Fruit fly (Drosophila melanogaster): ENCODE measurements around the gene klu.

klu gene

dm6 chr3L:10942541-10942940 is 66.4 kb downstream of the klu start (continued):
- TF ChIP-seq Lpt (GFP tag; optimal IDR thresholded peaks at IDR 0.05): no peak
- peak; percentile 51 to 64 for TF ChIP-seq ss (GFP tag; optimal IDR thresholded peaks at IDR 0.05)
- no peak for TF ChIP-seq Gug (GFP tag; IDR thresholded peaks at IDR 0.05)
- TF ChIP-seq CG31627 (GFP tag; optimal IDR thresholded peaks at IDR 0.05): no peak
- TF ChIP-seq CG6163 (GFP tag; IDR thresholded peaks at IDR 0.05): no peak
- TF ChIP-seq Ets96B (tag; optimal IDR thresholded peaks at IDR 0.05): peak; percentile 60
- no peak for TF ChIP-seq CG7368 (GFP tag; optimal IDR thresholded peaks at IDR 0.05)
- no peak for TF ChIP-seq Sox15 (GFP tag; optimal IDR thresholded peaks at IDR 0.05)
- no peak for TF ChIP-seq eg (GFP tag; IDR thresholded peaks at IDR 0.05)
- no peak for TF ChIP-seq fkh (GFP tag; optimal IDR thresholded peaks at IDR 0.05)
- no peak for TF ChIP-seq Met (GFP tag; optimal IDR thresholded peaks at IDR 0.05)
- no peak for TF ChIP-seq CG32006 (GFP tag; optimal IDR thresholded peaks at IDR 0.05)
- TF ChIP-seq Sox102F (GFP tag; optimal IDR thresholded peaks at IDR 0.05): peak; percentile 24
- TF ChIP-seq Hr38 (GFP tag; optimal IDR thresholded peaks at IDR 0.05): no peak
- no peak for TF ChIP-seq vri (GFP tag; optimal IDR thresholded peaks at IDR 0.05)
- no peak for TF ChIP-seq Blimp-1 (GFP tag; optimal IDR thresholded peaks at IDR 0.05)
- no peak for TF ChIP-seq cyc (GFP tag; optimal IDR thresholded peaks at IDR 0.05)
- TF ChIP-seq CG11762 (GFP tag; optimal IDR thresholded peaks at IDR 0.05; ENCODE audit: insufficient read depth): no peak
- no peak for TF ChIP-seq pdm3 (GFP tag; optimal IDR thresholded peaks at IDR 0.05)
- peak; percentile 61 for TF ChIP-seq esn (GFP tag; optimal IDR thresholded peaks at IDR 0.05)
- peak; percentile 62 for TF ChIP-seq CG6808 (GFP tag; optimal IDR thresholded peaks at IDR 0.05)
- peak; percentile 35 for TF ChIP-seq OdsH (GFP tag; optimal IDR thresholded peaks at IDR 0.05)
- TF ChIP-seq CG10669 (GFP tag; optimal IDR thresholded peaks at IDR 0.05): no peak
- TF ChIP-seq Ets21C (GFP tag; optimal IDR thresholded peaks at IDR 0.05): no peak
- TF ChIP-seq CG6854 (GFP tag; optimal IDR thresholded peaks at IDR 0.05): no peak
- TF ChIP-seq topi (GFP tag; optimal IDR thresholded peaks at IDR 0.05): no peak
- peak; percentile 11 for TF ChIP-seq CG3919 (GFP tag; optimal IDR thresholded peaks at IDR 0.05)
- TF ChIP-seq acj6 (GFP tag; optimal IDR thresholded peaks at IDR 0.05): peak; percentile 49
- peak; percentile 68 for TF ChIP-seq CG34406 (GFP tag; optimal IDR thresholded peaks at IDR 0.05)
- TF ChIP-seq CG6792 (GFP tag; optimal IDR thresholded peaks at IDR 0.05): peak; percentile 29
- no peak for TF ChIP-seq Smox (GFP tag; optimal IDR thresholded peaks at IDR 0.05)
- peak; percentile 29 for TF ChIP-seq net (GFP tag; optimal IDR thresholded peaks at IDR 0.05)
- no peak for TF ChIP-seq CG1621 (tag; optimal IDR thresholded peaks at IDR 0.05)
- TF ChIP-seq CG15336 (GFP tag; IDR thresholded peaks at IDR 0.05): no peak
- TF ChIP-seq lz (GFP tag; optimal IDR thresholded peaks at IDR 0.05): no peak
- peak; percentile 70 for TF ChIP-seq CG3032 (tag; optimal IDR thresholded peaks at IDR 0.05)
- TF ChIP-seq CG16779 (tag; optimal IDR thresholded peaks at IDR 0.05): no peak

DNA sequence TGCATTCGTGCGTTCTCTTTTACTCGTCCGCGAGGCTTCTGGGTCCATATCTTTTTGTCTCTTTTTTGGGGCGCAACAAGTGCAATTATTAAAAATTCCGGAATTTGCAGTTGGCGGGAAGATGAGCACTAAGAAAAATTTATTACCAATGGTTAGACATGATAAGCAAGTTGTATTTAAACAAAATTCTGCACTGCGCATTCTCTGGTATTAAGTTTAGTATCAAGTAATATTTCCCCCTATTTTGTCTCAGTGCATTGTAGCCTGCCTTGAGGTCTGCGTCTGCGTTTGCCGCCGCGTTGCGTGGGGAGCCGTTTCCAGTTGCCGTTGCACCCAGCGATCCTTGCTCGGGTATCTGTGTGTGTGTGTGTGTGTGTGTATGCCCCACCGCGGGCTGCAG is 68.7 kb downstream of the klu start:
- TF ChIP-seq CG6163 (GFP tag; IDR thresholded peaks at IDR 0.05) (peak; percentile 78), fd59A (GFP tag; optimal IDR thresholded peaks at IDR 0.05) (peak; percentile 36), CG6276 (GFP tag; optimal IDR thresholded peaks at IDR 0.05) (peak; percentile 8), CG3032 (tag; optimal IDR thresholded peaks at IDR 0.05) (peak; percentile 70), CG11294 (GFP tag; IDR thresholded peaks at IDR 0.05) (no peak), Hr38 (GFP tag; optimal IDR thresholded peaks at IDR 0.05) (no peak), Sox15 (GFP tag; optimal IDR thresholded peaks at IDR 0.05) (no peak), CG11762 (GFP tag; optimal IDR thresholded peaks at IDR 0.05; ENCODE audit: insufficient read depth) (peak; percentile 51), Eip78C (GFP tag) (peak; percentile 92), Gug (GFP tag; IDR thresholded peaks at IDR 0.05) (no peak), svp (GFP tag) (peak; percentile 90), CG4318 (GFP tag; optimal IDR thresholded peaks at IDR 0.05) (no peak), Hr39 (GFP tag; optimal IDR thresholded peaks at IDR 0.05) (peak; percentile 78), Blimp-1 (GFP tag; optimal IDR thresholded peaks at IDR 0.05) (peak; percentile 39), CG8632 (GFP tag; optimal IDR thresholded peaks at IDR 0.05) (peak; percentile 59), Sox14 (GFP tag; optimal IDR thresholded peaks at IDR 0.05) (peak; percentile 63), CG32006 (GFP tag; optimal IDR thresholded peaks at IDR 0.05) (peak; percentile 57), pdm3 (GFP tag; optimal IDR thresholded peaks at IDR 0.05) (peak; percentile 73), achi (GFP tag; optimal IDR thresholded peaks at IDR 0.05) (peak; percentile 59), CG6792 (GFP tag; optimal IDR thresholded peaks at IDR 0.05) (peak; percentile 68), salr (GFP tag; optimal IDR thresholded peaks at IDR 0.05) (peak in 1 of 2 experiments; percentile 16), esn (GFP tag; optimal IDR thresholded peaks at IDR 0.05) (peak; percentile 83), CG31627 (GFP tag; optimal IDR thresholded peaks at IDR 0.05) (peak; percentile 59), CG1621 (tag; optimal IDR thresholded peaks at IDR 0.05) (peak; percentile 77), CG3919 (GFP tag; optimal IDR thresholded peaks at IDR 0.05) (peak; percentile 78), Hr4 (GFP tag; optimal IDR thresholded peaks at IDR 0.05) (peak; percentile 7), fd85E (GFP tag; optimal IDR thresholded peaks at IDR 0.05) (peak; percentile 47), fkh (GFP tag; optimal IDR thresholded peaks at IDR 0.05) (no peak)
